Fruit fly (Drosophila melanogaster) whole organism: ENCODE data around the gene CG4462.

Experiments
- CG8478 ChIP-seq: fragments of >200 bp; optimal IDR thresholded peaks from 2 replicates; lab custom pipeline; 2018; ENCODE audit warnings: inconsistent platforms
- Dll ChIP-seq: fragments of >200 bp; optimal IDR thresholded peaks from 2 replicates; lab custom pipeline; 2017
- EcR ChIP-seq, 2 experiments: fragments of >200 bp; optimal IDR thresholded peaks; 2 replicates each; lab custom pipeline; 2017; ENCODE audit warnings: missing biosample characterization in 2 of 2, missing genetic modification characterization in 2 of 2, missing genetic modification reagents in 2 of 2
- pan ChIP-seq: fragments of >200 bp; optimal IDR thresholded peaks from 2 replicates; lab custom pipeline; 2017
- psq ChIP-seq: fragments of >200 bp; optimal IDR thresholded peaks from 2 replicates; lab custom pipeline; 2017
- usp ChIP-seq: fragments of >200 bp; optimal IDR thresholded peaks from 2 replicates; lab custom pipeline; 2017; ENCODE audit warnings: missing biosample characterization, missing genetic modification characterization, mixed read lengths

The CG4462 gene

DNA sequence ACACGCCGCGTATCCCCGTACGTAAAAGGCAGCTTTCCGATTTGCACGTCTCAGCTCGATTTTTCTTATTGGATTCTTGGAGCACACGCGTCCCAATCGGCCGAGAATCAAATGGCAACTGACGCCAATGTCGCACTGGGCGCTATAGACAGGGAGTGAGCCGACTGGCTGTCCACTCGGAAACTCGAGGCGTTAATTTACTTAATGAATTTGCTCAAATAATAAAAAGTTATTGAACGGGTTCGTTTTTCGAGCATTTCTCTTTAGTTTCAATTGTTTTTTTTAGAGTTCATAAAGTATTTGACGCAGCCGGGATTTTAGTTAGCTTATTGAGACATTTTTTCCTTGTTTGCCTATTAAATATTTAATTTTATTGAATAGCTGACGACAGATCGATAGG, at the start of gene CG4462:
Gene CG4462 (minus strand): TSS at position 101 of the 400 bp plus-strand sequence.
- TF ChIP-seq pan (lab: Kevin White, UChicago), result no peak
- TF ChIP-seq psq (lab: Kevin White, UChicago), result no peak
- no peak for TF ChIP-seq Dll (lab: Kevin White, UChicago)
- no peak for TF ChIP-seq CG8478
- TF ChIP-seq EcR (GFP tag; optimal IDR thresholded peaks at IDR 0.05; lab: Kevin White, UChicago), result no peak
- no peak for TF ChIP-seq usp

DNA sequence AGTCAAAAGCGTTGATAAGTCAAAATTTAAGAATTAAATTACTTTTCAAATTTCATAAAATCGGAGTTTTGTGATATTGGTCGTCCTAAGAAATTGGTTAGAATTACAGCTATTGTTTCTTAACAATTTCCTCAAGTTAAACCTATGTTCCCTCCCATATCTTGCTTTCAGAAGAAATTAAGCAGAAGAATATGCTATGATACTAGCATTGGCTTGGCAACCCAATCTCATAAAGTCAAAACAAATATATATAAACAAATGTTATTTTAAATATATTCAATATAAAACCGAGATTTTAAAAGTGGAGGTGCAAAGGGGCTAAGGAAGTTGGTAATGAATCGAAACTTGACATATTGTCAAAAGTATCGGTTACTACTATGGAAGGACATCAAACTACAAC, 47.4 kb upstream of the CG4462 start, which contains the start of gene CG31213:
Gene CG31213 (plus strand): TSS at position 301 of the 400 bp plus-strand sequence.
- TF ChIP-seq CG8478 (no peak), Dll (lab: Kevin White, UChicago) (no peak), usp (no peak), pan (lab: Kevin White, UChicago) (no peak), EcR (GFP tag; optimal IDR thresholded peaks at IDR 0.05; lab: Kevin White, UChicago) (no peak), psq (lab: Kevin White, UChicago) (no peak)

DNA sequence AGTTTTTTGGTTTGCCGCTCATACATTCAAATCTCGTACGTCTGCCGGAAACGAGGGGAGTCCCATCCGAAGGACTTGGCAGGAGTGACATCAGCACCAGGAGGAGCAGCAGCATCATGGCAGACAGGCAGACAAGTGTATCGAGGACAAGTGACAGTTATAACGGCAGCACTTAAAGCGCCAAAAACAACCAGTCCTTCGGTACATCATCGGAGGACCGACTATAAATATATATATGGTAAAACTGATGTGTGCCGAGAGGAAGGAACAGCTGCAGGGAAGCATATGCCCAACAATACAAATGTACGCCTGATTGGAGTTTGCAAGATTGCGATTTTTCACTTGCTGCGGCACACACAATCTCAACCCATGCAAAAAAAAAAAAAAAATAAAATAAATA, 43.5 kb upstream of the CG4462 start:
- TF ChIP-seq psq (lab: Kevin White, UChicago) (no peak), usp (no peak), pan (lab: Kevin White, UChicago) (no peak), Dll (lab: Kevin White, UChicago) (no peak), EcR (GFP tag; optimal IDR thresholded peaks at IDR 0.05; lab: Kevin White, UChicago) (no peak)

DNA sequence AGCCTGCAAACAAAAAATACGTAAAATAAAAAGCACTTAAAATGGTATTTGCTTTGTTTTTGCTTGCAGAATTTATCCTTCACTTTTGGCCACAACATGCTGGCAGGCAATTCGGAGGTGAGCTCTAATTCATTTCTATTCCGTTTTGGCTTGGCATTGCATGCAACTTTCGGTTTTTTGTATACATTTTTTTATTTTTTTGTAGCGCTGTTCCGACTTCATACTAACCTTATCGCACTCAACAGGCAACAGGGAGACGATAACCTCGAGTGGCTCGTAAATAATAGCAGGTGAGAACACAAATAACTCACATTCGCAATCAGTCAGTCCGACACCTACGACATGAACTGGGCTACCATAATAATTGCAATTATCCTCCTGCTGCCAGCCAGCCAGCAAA, 23.0 kb upstream of the CG4462 start, which contains the start of gene CG4783:
Gene CG4783 (plus strand): TSS at position 301 of the 400 bp plus-strand sequence.
- TF ChIP-seq EcR (GFP tag; optimal IDR thresholded peaks at IDR 0.05; lab: Kevin White, UChicago) (no peak), Dll (lab: Kevin White, UChicago) (no peak), psq (lab: Kevin White, UChicago) (no peak), pan (lab: Kevin White, UChicago) (no peak), CG8478 (no peak), usp (no peak)

DNA sequence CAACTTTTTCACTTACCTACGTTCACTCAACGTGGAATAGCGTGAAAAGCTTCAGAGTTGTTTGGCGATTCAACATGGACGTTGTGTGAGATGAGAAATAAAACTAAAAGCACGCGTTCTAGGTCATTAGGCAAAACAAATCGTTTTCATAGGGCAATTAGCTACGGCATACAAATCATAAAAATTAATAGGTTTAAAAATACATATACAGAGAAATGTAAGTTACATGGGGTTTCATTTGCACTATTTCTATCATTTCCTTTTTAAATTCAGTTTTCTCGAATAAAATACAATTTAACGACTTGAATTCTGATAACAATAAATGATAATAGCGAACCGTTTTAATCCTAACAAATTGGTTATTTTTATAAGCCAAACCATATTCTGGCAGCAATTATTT, 17.1 kb upstream of the CG4462 start, which contains the start of gene CG46042:
Gene CG46042 (minus strand): TSS at position 101 of the 400 bp plus-strand sequence.
- TF ChIP-seq pan (lab: Kevin White, UChicago) (no peak), CG8478 (no peak), psq (lab: Kevin White, UChicago) (no peak), usp (no peak), EcR (GFP tag; optimal IDR thresholded peaks at IDR 0.05; lab: Kevin White, UChicago) (no peak), Dll (lab: Kevin White, UChicago) (no peak)

DNA sequence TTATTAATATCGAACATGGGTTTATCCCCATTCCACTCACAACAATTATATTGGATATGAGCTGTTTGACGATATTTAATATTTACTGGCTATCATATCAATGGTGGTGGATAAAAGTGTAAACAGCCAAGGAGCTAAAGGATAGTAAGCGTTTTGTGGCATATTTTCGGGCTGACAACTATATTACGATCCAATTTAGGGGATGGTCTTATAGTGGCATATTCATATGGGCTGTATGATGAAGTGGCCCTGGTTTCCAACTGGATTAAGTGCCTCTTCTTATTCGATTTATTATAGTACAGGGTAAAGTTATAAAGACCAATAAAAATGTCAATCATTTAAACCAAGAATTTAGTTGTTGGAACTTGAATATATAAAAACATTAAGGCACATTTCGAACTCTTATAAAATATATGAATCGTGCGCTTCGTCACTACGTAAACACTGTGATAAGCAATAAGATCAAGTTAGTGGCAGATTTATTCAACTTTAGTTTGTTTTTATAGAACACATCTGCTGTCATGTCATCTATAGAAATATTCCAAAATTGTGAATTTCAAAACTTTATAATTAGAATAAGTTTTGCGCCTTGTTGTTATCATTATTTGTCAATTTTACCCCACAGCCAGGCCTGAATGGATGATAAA, 13.9 kb upstream of the CG4462 start:
- TF ChIP-seq pan (lab: Kevin White, UChicago) (no peak), EcR (GFP tag; optimal IDR thresholded peaks at IDR 0.05; lab: Kevin White, UChicago) (no peak), usp (no peak), CG8478 (no peak), psq (lab: Kevin White, UChicago) (no peak), Dll (lab: Kevin White, UChicago) (no peak)

DNA sequence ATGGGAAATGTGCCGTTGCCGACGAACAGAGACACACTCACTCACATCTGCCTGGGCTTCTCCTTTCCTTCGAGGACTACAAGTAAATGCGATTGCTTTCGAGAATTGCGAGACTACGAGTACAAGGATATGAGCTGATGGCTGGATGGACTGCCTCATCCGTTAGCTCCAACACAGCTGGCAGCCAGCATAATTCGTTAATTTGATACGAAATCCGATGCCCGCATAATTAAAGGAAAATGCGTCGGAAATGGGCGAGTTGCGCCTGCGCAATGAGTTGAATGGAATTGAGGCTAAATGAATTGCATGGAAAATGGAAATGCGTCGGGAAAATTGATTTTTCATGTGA, 10.6 kb upstream of the CG4462 start:
- no peak for TF ChIP-seq usp
- no peak for TF ChIP-seq psq (lab: Kevin White, UChicago)
- TF ChIP-seq EcR (GFP tag; optimal IDR thresholded peaks at IDR 0.05; lab: Kevin White, UChicago), result no peak
- no peak for TF ChIP-seq Dll (lab: Kevin White, UChicago)
- TF ChIP-seq pan (lab: Kevin White, UChicago), result no peak
- no peak for TF ChIP-seq CG8478

DNA sequence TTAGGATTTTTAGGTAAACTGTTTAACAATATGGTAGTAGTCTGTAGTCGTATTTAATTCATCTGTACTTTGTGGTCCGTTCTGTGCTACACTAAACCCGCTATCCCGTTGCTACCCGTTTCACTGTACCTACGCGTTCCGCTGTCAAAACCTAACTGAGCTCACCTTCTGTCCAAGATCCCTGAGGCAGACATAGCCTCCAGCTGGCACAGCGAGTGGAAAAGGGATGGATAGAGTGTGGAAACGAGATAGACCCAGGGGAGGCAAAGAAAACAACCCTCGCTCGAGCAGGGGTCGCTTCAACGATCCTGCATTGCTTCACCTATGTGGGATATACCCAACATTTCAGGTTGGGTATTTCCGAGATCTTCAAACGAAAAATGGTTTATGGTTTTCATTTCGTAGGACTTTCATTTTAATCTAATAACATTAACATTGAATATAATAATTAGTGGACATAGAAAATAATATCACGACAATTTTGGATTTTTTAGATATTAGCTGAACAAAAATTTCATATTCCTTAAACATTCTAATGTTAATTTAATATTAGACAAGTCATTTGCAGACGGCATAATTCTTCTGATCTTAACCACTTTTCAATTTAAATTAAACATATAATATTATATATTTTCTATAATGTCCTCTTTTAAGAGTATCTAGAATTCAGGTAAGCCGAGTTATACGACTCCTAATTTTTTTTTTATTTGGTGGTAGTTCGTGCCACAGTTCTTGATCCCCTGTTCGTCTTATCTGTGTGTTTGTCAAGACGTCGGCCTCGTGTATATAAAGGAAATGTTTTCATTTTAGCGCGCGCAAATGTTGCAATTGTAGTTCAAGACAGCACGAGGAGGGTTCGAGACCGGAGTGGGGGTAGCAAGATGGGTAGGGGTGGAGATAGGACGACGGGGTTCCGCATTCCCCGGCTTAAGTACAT, 9.9 kb upstream of the CG4462 start, which contains the start of gene mira:
Gene mira (minus strand): TSS at position 281 of the 937 bp plus-strand sequence.
- TF ChIP-seq CG8478 (no peak), psq (lab: Kevin White, UChicago) (no peak), usp (no peak), EcR (GFP tag; optimal IDR thresholded peaks at IDR 0.05; lab: Kevin White, UChicago) (no peak), Dll (lab: Kevin White, UChicago) (no peak), pan (lab: Kevin White, UChicago) (no peak)

DNA sequence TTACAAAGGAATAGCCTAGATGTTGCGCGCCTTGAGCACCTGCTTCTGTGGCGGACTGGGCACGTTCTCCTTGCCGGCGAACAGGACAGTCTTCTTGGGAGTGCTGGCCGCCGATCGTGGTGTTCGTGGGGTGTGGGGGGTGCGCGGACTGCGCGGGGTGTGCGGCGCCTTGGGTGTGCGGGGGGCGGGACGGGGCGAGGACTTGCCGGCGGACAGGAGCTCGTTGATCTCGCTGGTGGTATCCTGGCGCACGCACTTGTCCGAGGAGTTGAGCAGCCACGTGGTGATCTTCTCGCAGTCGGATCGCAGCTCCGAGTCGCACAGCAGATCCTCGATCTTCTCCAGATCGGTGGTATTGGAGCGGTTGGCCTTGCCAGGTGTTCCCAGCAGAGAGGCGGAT, 7.0 kb upstream of the CG4462 start:
- no peak for TF ChIP-seq EcR (GFP tag; optimal IDR thresholded peaks at IDR 0.05; lab: Kevin White, UChicago)
- TF ChIP-seq Dll (lab: Kevin White, UChicago), result no peak
- TF ChIP-seq pan (lab: Kevin White, UChicago), result no peak
- no peak for TF ChIP-seq CG8478
- TF ChIP-seq psq (lab: Kevin White, UChicago), result no peak
- no peak for TF ChIP-seq usp

DNA sequence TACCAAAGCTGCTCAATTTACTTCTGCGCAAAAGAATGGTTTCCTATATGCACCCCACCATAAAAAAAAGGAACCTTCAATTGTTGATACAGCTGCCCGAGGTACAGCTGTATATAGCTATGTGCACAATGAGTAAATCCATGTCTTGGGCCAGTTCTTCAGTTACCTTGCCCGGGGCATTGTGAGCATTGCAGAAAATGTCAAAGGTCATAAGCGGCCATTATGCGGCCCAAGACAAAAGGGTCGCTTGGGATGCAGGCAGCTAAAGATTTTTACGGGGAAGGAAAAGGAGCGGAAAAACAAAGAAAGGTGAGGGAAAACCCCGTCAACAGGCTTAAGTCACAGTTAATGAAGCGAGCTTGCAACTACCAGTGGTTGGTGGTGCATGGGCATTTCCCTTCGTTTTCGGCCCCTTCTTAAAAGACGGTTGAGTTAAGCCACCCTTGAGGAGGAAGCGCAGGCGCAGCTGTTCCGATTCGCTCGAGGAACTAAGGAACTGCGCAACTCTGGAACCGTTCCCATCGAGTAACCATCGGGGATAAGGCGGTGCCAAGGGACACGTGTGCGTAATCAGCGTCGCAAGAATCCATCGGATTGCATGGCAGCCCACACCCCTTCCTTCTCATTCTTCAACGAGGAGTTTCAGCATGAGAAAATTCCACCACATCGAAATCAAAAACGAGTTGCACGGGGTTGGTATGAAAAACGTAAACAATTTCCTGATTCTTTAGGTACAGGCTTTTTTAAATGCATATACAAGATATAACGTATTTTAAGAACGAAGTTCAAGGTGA, 5.9 kb upstream of the CG4462 start:
- TF ChIP-seq Dll (lab: Kevin White, UChicago) (no peak), psq (lab: Kevin White, UChicago) (no peak), EcR (GFP tag; optimal IDR thresholded peaks at IDR 0.05; lab: Kevin White, UChicago) (no peak), usp (no peak), CG8478 (no peak), pan (lab: Kevin White, UChicago) (no peak)

DNA sequence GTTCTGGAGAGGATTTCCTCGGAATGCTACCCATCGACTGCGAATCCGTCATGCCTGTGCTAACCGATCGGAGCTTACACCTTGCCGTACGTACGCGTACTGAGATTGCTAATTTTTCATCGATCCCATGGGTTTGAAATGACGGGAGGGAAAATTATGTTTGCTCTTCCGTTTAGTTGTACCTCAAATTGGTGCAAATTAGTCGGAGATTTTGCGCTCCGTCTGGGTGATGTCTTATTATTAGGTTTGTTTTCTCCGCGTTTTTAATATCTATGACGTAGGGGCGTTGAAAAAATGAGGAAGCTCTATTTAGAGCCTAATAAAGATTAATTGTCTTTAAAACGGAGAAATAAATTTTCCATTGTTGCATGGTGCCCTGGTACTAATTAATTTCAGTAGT, 3.4 kb upstream of the CG4462 start, which contains the start of gene CG4459:
Gene CG4459 (minus strand): TSS at position 101 of the 400 bp plus-strand sequence.
- no peak for TF ChIP-seq CG8478
- no peak for TF ChIP-seq EcR (GFP tag; optimal IDR thresholded peaks at IDR 0.05; lab: Kevin White, UChicago)
- no peak for TF ChIP-seq pan (lab: Kevin White, UChicago)
- TF ChIP-seq usp, result no peak
- TF ChIP-seq psq (lab: Kevin White, UChicago), result no peak
- TF ChIP-seq Dll (lab: Kevin White, UChicago), result no peak
